Worm (Caenorhabditis elegans): ENCODE measurements around the gene hel-1.

Gene hel-1

ce11 chrII:8328820-8329339 lies at the start of gene hel-1:
Gene hel-1 (minus strand): TSS chrII:8328870.
- TF ChIP-seq nhr-237 (tag; optimal IDR thresholded peaks at IDR 0.05) (no peak), mab-5 (tag; optimal IDR thresholded peaks at IDR 0.05) (peak; percentile 86), snpc-4 (tag; optimal IDR thresholded peaks at IDR 0.05) (peak; percentile 40), C34F6.9 (tag; optimal IDR thresholded peaks at IDR 0.05) (peak; percentile 91), mbf-1 (tag; optimal IDR thresholded peaks at IDR 0.05) (no peak), alr-1 (tag; optimal IDR thresholded peaks at IDR 0.05) (peak; percentile 74), unc-55 (GFP tag; optimal IDR thresholded peaks at IDR 0.05) (peak; percentile 93), lin-11 (tag; optimal IDR thresholded peaks at IDR 0.05) (peak; percentile 81), skn-1 (tag; optimal IDR thresholded peaks at IDR 0.05) (no peak), lin-39 (tag; optimal IDR thresholded peaks at IDR 0.05) (peak; percentile 97), nhr-21 (tag; optimal IDR thresholded peaks at IDR 0.05) (peak; percentile 58), ama-1 (optimal IDR thresholded peaks at IDR 0.05) (peak; percentile 68), nhr-77 (tag; optimal IDR thresholded peaks at IDR 0.05) (no peak), egl-27 (tag; optimal IDR thresholded peaks at IDR 0.05) (peak; percentile 36), nhr-129 (tag; optimal IDR thresholded peaks at IDR 0.05) (peak; percentile 91), ceh-82 (tag; optimal IDR thresholded peaks at IDR 0.05) (no peak), gmeb-1 (tag; optimal IDR thresholded peaks at IDR 0.05) (peak; percentile 89), ceh-16 (tag; optimal IDR thresholded peaks at IDR 0.05) (peak; percentile 78), nhr-23 (tag; optimal IDR thresholded peaks at IDR 0.05) (no peak), sma-3 (GFP tag; optimal IDR thresholded peaks at IDR 0.05) (peak; percentile 68), nhr-10 (tag; optimal IDR thresholded peaks at IDR 0.05) (no peak), lsy-2 (tag; optimal IDR thresholded peaks at IDR 0.05) (peak; percentile 50 to 91), ztf-4 (tag; optimal IDR thresholded peaks at IDR 0.05) (peak; percentile 72), Y55F3AM.14 (GFP tag; optimal IDR thresholded peaks at IDR 0.05) (no peak), fos-1 (tag; optimal IDR thresholded peaks at IDR 0.05) (peak; percentile 44), nhr-25 (tag; optimal IDR thresholded peaks at IDR 0.05) (peak; percentile 61), crh-2 (tag; optimal IDR thresholded peaks at IDR 0.05) (peak; percentile 83), sma-9 (GFP tag; optimal IDR thresholded peaks at IDR 0.05) (peak; percentile 64), sma-9 (tag; optimal IDR thresholded peaks at IDR 0.05) (no peak), unc-39 (tag; optimal IDR thresholded peaks at IDR 0.05) (no peak), lin-13 (GFP tag; optimal IDR thresholded peaks at IDR 0.05) (peak; percentile 79), F13H6.1 (tag; optimal IDR thresholded peaks at IDR 0.05) (peak; percentile 65)

ce11 chrII:8377722-8378121 lies 49.1 kb upstream of the hel-1 start:
- no peak for TF ChIP-seq lin-39 (tag; optimal IDR thresholded peaks at IDR 0.05)
- no peak for TF ChIP-seq C34F6.9 (tag; optimal IDR thresholded peaks at IDR 0.05)
- no peak for TF ChIP-seq sem-4 (tag; optimal IDR thresholded peaks at IDR 0.05)
- TF ChIP-seq elt-1 (tag; optimal IDR thresholded peaks at IDR 0.05), result no peak
- TF ChIP-seq R02D3.7 (tag; optimal IDR thresholded peaks at IDR 0.05), result no peak
- no peak for TF ChIP-seq ztf-1 (GFP tag; conservative IDR thresholded peaks at IDR 0.05)
- no peak for TF ChIP-seq nhr-129 (tag; optimal IDR thresholded peaks at IDR 0.05)
- TF ChIP-seq nhr-77 (tag; optimal IDR thresholded peaks at IDR 0.05), result no peak
- no peak for TF ChIP-seq unc-62 (GFP tag; optimal IDR thresholded peaks at IDR 0.05)
- no peak for TF ChIP-seq gmeb-1 (tag; optimal IDR thresholded peaks at IDR 0.05)
- no peak for TF ChIP-seq mbf-1 (tag; optimal IDR thresholded peaks at IDR 0.05)
- no peak for TF ChIP-seq nhr-12 (tag; optimal IDR thresholded peaks at IDR 0.05)
- TF ChIP-seq ztf-11 (tag; optimal IDR thresholded peaks at IDR 0.05), result no peak
- no peak for TF ChIP-seq peb-1 (tag; optimal IDR thresholded peaks at IDR 0.05)
- TF ChIP-seq mdl-1 (tag; optimal IDR thresholded peaks at IDR 0.05), result no peak
- no peak for TF ChIP-seq ZK546.5 (tag; optimal IDR thresholded peaks at IDR 0.05)
- no peak for TF ChIP-seq F13H6.1 (tag; optimal IDR thresholded peaks at IDR 0.05)
- TF ChIP-seq blmp-1 (tag; optimal IDR thresholded peaks at IDR 0.05; ENCODE audit: insufficient read depth), result no peak
- no peak for TF ChIP-seq ztf-4 (tag; optimal IDR thresholded peaks at IDR 0.05)
- TF ChIP-seq ceh-82 (tag; optimal IDR thresholded peaks at IDR 0.05), result no peak
